Worm (Caenorhabditis elegans) whole organism, mixed stage, embryonic: Measurements from ENCODE around the gene vha-7.

Experiments used
- bed-3 ChIP-seq: fragments of 200-800 bp; sonication (Bioruptor generic); optimal IDR thresholded peaks from 3 replicates; lab custom pipeline; 2018; ENCODE audit warnings: mild to moderate bottlenecking, missing genetic modification characterization, moderate library complexity, missing compliant biosample characterization
- ham-2 ChIP-seq: fragments of 200-800 bp; sonication (Bioruptor generic); optimal IDR thresholded peaks from 2 replicates; lab custom pipeline; 2018; ENCODE audit warnings: mild to moderate bottlenecking, missing genetic modification characterization, missing compliant biosample characterization
- lin-13 ChIP-seq: fragments of 150-350 bp; optimal IDR thresholded peaks from 2 replicates; lab custom pipeline; 2014; ENCODE audit warnings: missing biosample characterization, missing genetic modification characterization
- lsy-2 ChIP-seq: fragments of 150-350 bp; optimal IDR thresholded peaks from 2 replicates; lab custom pipeline; 2014; ENCODE audit warnings: missing biosample characterization, missing genetic modification characterization
- nhr-2 ChIP-seq: fragments of 150-350 bp; optimal IDR thresholded peaks from 2 replicates; lab custom pipeline; 2014; ENCODE audit warnings: missing biosample characterization, missing genetic modification characterization
- nhr-76 ChIP-seq: sonication (generic microtip); optimal IDR thresholded peaks from 2 replicates; lab custom pipeline; 2017; ENCODE audit warnings: missing biosample characterization, missing genetic modification characterization
- pha-4 ChIP-seq: fragments of 150-350 bp; optimal IDR thresholded peaks from 2 replicates; lab custom pipeline; 2018; ENCODE audit warnings: missing biosample characterization, missing genetic modification reagents, missing genetic modification characterization
- snpc-4 ChIP-seq: fragments of 150-350 bp; optimal IDR thresholded peaks from 2 replicates; lab custom pipeline; 2014; ENCODE audit warnings: missing biosample characterization, missing genetic modification characterization
- sptf-1 ChIP-seq: sonication (generic microtip); optimal IDR thresholded peaks from 2 replicates; lab custom pipeline; 2017; ENCODE audit warnings: mild to moderate bottlenecking, missing genetic modification characterization, moderate library complexity, missing compliant biosample characterization
- unc-39 ChIP-seq: fragments of 150-350 bp; optimal IDR thresholded peaks from 2 replicates; lab custom pipeline; 2014; ENCODE audit warnings: missing biosample characterization, missing genetic modification characterization
- ztf-11 ChIP-seq: fragments of 150-350 bp; optimal IDR thresholded peaks from 2 replicates; lab custom pipeline; 2014; ENCODE audit warnings: missing biosample characterization, missing genetic modification characterization

ce11 chrIV:12616943-12617689 is 23.1 kb upstream of the vha-7 start:
- TF ChIP-seq lsy-2 (tag; lab: Kevin White, UChicago), result no peak
- peak; percentile 59 for TF ChIP-seq sptf-1
- TF ChIP-seq ztf-11 (tag; lab: Kevin White, UChicago), result no peak
- TF ChIP-seq unc-39 (tag; lab: Kevin White, UChicago), result no peak
- no peak for TF ChIP-seq bed-3 (GFP tag; lab: Kevin White, UChicago)
- no peak for TF ChIP-seq nhr-2 (tag; lab: Kevin White, UChicago)
- TF ChIP-seq pha-4 (tag; lab: Kevin White, UChicago), result no peak
- TF ChIP-seq lin-13 (tag; lab: Kevin White, UChicago), result no peak
- TF ChIP-seq snpc-4 (tag; lab: Kevin White, UChicago), result no peak
- peak; percentile 95 for TF ChIP-seq ham-2 (GFP tag; lab: Kevin White, UChicago)
- no peak for TF ChIP-seq nhr-76 (tag; lab: Kevin White, UChicago)
